Worm (Caenorhabditis elegans) whole organism, L2 larva: ENCODE measurements around the gene Y39B6A.9.

Source experiments
- C34F6.9 ChIP-seq: fragments of 150-350 bp; optimal IDR thresholded peaks from 2 replicates; lab custom pipeline; 2014; ENCODE audit warnings: missing biosample characterization, missing genetic modification characterization
- ama-1 ChIP-seq: fragments of 150-350 bp; optimal IDR thresholded peaks from 2 replicates; lab custom pipeline; 2018; ENCODE audit warnings: inconsistent platforms
- blmp-1 ChIP-seq: sonication (generic microtip); optimal IDR thresholded peaks from 2 replicates; lab custom pipeline; 2017; ENCODE audit warnings: missing genetic modification characterization, mild to moderate bottlenecking, missing compliant biosample characterization, antibody characterized with exemption, moderate library complexity; ENCODE audit not compliant: insufficient read depth
- egl-27 ChIP-seq: sonication (generic microtip); optimal IDR thresholded peaks from 3 replicates; lab custom pipeline; 2017; ENCODE audit warnings: missing biosample characterization, missing genetic modification reagents, missing genetic modification characterization
- elt-3 ChIP-seq: sonication (generic microtip); optimal IDR thresholded peaks from 2 replicates; lab custom pipeline; 2017; ENCODE audit warnings: missing biosample characterization, missing genetic modification characterization
- lin-39 ChIP-seq: fragments of 150-350 bp; optimal IDR thresholded peaks from 2 replicates; lab custom pipeline; 2014; ENCODE audit warnings: missing biosample characterization, missing genetic modification reagents, missing genetic modification characterization
- mbf-1 ChIP-seq: sonication (generic microtip); optimal IDR thresholded peaks from 2 replicates; lab custom pipeline; 2017; ENCODE audit warnings: missing biosample characterization, missing genetic modification characterization
- mdl-1 ChIP-seq, 2 experiments: fragments of 150-350 bp in 1 of 2; sonication (generic microtip) in 1 of 2; optimal IDR thresholded peaks; 2 replicates each; lab custom pipeline; 2017; ENCODE audit warnings: missing biosample characterization in 2 of 2, missing genetic modification characterization in 2 of 2
- nhr-10 ChIP-seq: sonication (generic microtip); optimal IDR thresholded peaks from 2 replicates; lab custom pipeline; 2017; ENCODE audit warnings: missing biosample characterization, missing genetic modification characterization
- nhr-11 ChIP-seq: fragments of 150-350 bp; optimal IDR thresholded peaks from 2 replicates; lab custom pipeline; 2014; ENCODE audit warnings: missing biosample characterization, missing genetic modification characterization
- nhr-25 ChIP-seq: fragments of 150-350 bp; sonication (generic microtip); optimal IDR thresholded peaks from 3 replicates; lab custom pipeline; 2014; ENCODE audit warnings: missing biosample characterization, missing genetic modification characterization
- sem-4 ChIP-seq: fragments of 150-350 bp; optimal IDR thresholded peaks from 2 replicates; lab custom pipeline; 2014; ENCODE audit warnings: missing biosample characterization, missing genetic modification reagents, missing genetic modification characterization
- ztf-1 ChIP-seq: fragments of 200-800 bp; sonication (Bioruptor generic); conservative IDR thresholded peaks from 2 replicates; pipeline ENCODE4 v1.3.6; 2022; ENCODE audit warnings: missing genetic modification characterization, missing compliant biosample characterization

DNA sequence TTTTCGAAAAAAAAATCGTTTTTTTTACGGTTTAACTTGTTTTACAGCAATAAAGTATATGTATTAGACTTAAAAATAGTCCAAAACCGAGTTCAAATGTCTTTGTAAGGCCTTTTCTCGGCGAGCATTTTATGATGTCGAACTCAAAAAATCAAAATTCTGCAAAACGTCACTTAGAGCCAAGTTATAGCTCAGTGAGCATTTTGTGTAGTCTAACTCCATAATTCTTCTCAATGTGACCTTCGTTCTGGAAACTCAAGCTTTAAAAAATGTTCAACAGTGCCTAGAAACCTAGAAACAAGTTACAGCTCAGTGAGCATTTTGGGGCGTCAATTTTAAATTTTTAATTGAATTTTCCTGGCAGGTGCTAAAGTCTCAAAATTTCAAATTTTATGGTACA, 39.4 kb downstream of the Y39B6A.9 start:
- TF ChIP-seq mbf-1 (tag; lab: Kevin White, UChicago) (no peak), lin-39 (tag; lab: Kevin White, UChicago) (no peak), nhr-25 (tag; lab: Kevin White, UChicago) (no peak), nhr-10 (tag; lab: Kevin White, UChicago) (no peak), ama-1 (lab: Kevin White, UChicago) (no peak), blmp-1 (no peak), nhr-11 (tag; lab: Kevin White, UChicago) (no peak), ztf-1 (GFP tag; lab: Robert Waterston, UW) (no peak), elt-3 (no peak), sem-4 (tag; lab: Kevin White, UChicago) (no peak), C34F6.9 (no peak), mdl-1 (tag; optimal IDR thresholded peaks at IDR 0.05; lab: Kevin White, UChicago) (no peak), egl-27 (tag; lab: Kevin White, UChicago) (no peak)
